Worm (Caenorhabditis elegans) whole organism, young adult: ENCODE data around the gene mif-1.

Experiments used
- B0019.2 ChIP-seq: fragments of 200-800 bp; sonication (Bioruptor generic); conservative IDR thresholded peaks from 2 replicates; pipeline ENCODE4 v1.3.6; 2022; ENCODE audit warnings: missing genetic modification reagents, missing genetic modification characterization, missing compliant biosample characterization
- F23B12.7 ChIP-seq: sonication (generic microtip); optimal IDR thresholded peaks from 2 replicates; lab custom pipeline; 2017; ENCODE audit warnings: missing genetic modification characterization, mild to moderate bottlenecking, missing compliant biosample characterization, antibody characterized with exemption, moderate library complexity; ENCODE audit not compliant: insufficient read depth
- F33H1.4 ChIP-seq: fragments of 200-800 bp; sonication (Bioruptor generic); IDR thresholded peaks from 2 replicates; pipeline ENCODE4 v1.3.6; 2022; ENCODE audit warnings: missing genetic modification reagents, missing genetic modification characterization, missing compliant biosample characterization
- F49E8.2 ChIP-seq: sonication (generic microtip); optimal IDR thresholded peaks from 3 replicates; lab custom pipeline; 2017; ENCODE audit warnings: missing genetic modification characterization, mild to moderate bottlenecking, missing compliant biosample characterization, antibody characterized with exemption, moderate library complexity; ENCODE audit not compliant: insufficient read depth
- F52B5.7 ChIP-seq: sonication (generic microtip); optimal IDR thresholded peaks from 2 replicates; lab custom pipeline; 2016; ENCODE audit warnings: mild to moderate bottlenecking, missing genetic modification characterization, missing compliant biosample characterization
- K12H6.12 ChIP-seq: fragments of 200-800 bp; sonication (Bioruptor generic); optimal IDR thresholded peaks from 2 replicates; lab custom pipeline; 2018; ENCODE audit warnings: mild to moderate bottlenecking, missing genetic modification characterization, missing compliant biosample characterization
- T07F8.4 ChIP-seq: sonication (generic microtip); optimal IDR thresholded peaks from 2 replicates; lab custom pipeline; 2016; ENCODE audit warnings: mild to moderate bottlenecking, missing genetic modification characterization, moderate library complexity, missing compliant biosample characterization
- T26A5.8 ChIP-seq: sonication (generic microtip); optimal IDR thresholded peaks from 2 replicates; lab custom pipeline; 2016; ENCODE audit warnings: missing genetic modification characterization, missing compliant biosample characterization
- Y53F4B.3 ChIP-seq: fragments of 200-800 bp; sonication (Bioruptor generic); IDR thresholded peaks from 2 replicates; pipeline ENCODE4 v1.3.6; 2022; ENCODE audit warnings: missing genetic modification reagents, missing genetic modification characterization, missing compliant biosample characterization
- Y53G8AR.9 ChIP-seq: fragments of 200-800 bp; sonication (Bioruptor generic); conservative IDR thresholded peaks from 2 replicates; pipeline ENCODE4 v1.3.6; 2022; ENCODE audit warnings: missing genetic modification reagents, missing genetic modification characterization, missing compliant biosample characterization
- Y67H2A.10 ChIP-seq: fragments of 200-800 bp; sonication (Bioruptor generic); conservative IDR thresholded peaks from 2 replicates; pipeline ENCODE4 v1.3.6; 2022; ENCODE audit warnings: missing genetic modification reagents, missing genetic modification characterization, missing compliant biosample characterization
- ZK185.1 ChIP-seq: sonication (generic microtip); optimal IDR thresholded peaks from 2 replicates; lab custom pipeline; 2016; ENCODE audit warnings: mild to moderate bottlenecking, missing genetic modification characterization, missing compliant biosample characterization; ENCODE audit not compliant: poor library complexity, severe bottlenecking
- ama-1 ChIP-seq, 3 experiments: fragments of 150-350 bp in 1 of 3; sonication (generic microtip) in 2 of 3; optimal IDR thresholded peaks; 2 replicates each; lab custom pipeline; 2014 to 2018; ENCODE audit warnings: missing biosample characterization in 2 of 3, missing genetic modification characterization in 2 of 3, missing genetic modification reagents in 2 of 3
- aptf-3 ChIP-seq: fragments of 200-800 bp; sonication (Bioruptor generic); IDR thresholded peaks from 2 replicates; pipeline ENCODE4 v1.3.6; 2022; ENCODE audit warnings: missing genetic modification characterization, missing compliant biosample characterization
- attf-3 ChIP-seq: fragments of 200-800 bp; sonication (Bioruptor generic); conservative IDR thresholded peaks from 2 replicates; pipeline ENCODE4 v1.3.6; 2022; ENCODE audit warnings: missing genetic modification reagents, missing genetic modification characterization, missing compliant biosample characterization
- attf-5 ChIP-seq: fragments of 200-800 bp; sonication (Bioruptor generic); optimal IDR thresholded peaks from 2 replicates; lab custom pipeline; 2018; ENCODE audit warnings: mild to moderate bottlenecking, missing genetic modification characterization, missing compliant biosample characterization
- attf-6 ChIP-seq: fragments of 200-800 bp; sonication (Bioruptor generic); IDR thresholded peaks from 2 replicates; pipeline ENCODE4 v1.3.6; 2022; ENCODE audit warnings: missing genetic modification reagents, missing genetic modification characterization, missing compliant biosample characterization
- bed-1 ChIP-seq: fragments of 200-800 bp; sonication (Bioruptor generic); IDR thresholded peaks from 2 replicates; pipeline ENCODE4 v1.3.6; 2022; ENCODE audit warnings: missing genetic modification reagents, missing genetic modification characterization, missing compliant biosample characterization
- ceh-58 ChIP-seq: fragments of 200-800 bp; sonication (Bioruptor generic); IDR thresholded peaks from 2 replicates; pipeline ENCODE4 v1.3.6; 2022; ENCODE audit warnings: missing genetic modification characterization, missing compliant biosample characterization
- dox-1 ChIP-seq: fragments of 200-800 bp; sonication (Bioruptor generic); IDR thresholded peaks from 2 replicates; pipeline ENCODE4 v1.3.6; 2022; ENCODE audit warnings: missing genetic modification reagents, missing genetic modification characterization, missing compliant biosample characterization
- dpff-1 ChIP-seq: sonication (generic microtip); optimal IDR thresholded peaks from 2 replicates; lab custom pipeline; 2017; ENCODE audit warnings: mild to moderate bottlenecking, missing genetic modification characterization, missing compliant biosample characterization
- dpl-1 ChIP-seq: fragments of 150-350 bp; optimal IDR thresholded peaks from 2 replicates; lab custom pipeline; 2014; ENCODE audit warnings: missing biosample characterization, missing genetic modification reagents, missing genetic modification characterization
- efl-1 ChIP-seq: fragments of 150-350 bp; optimal IDR thresholded peaks from 2 replicates; lab custom pipeline; 2014; ENCODE audit warnings: missing biosample characterization, missing genetic modification reagents, missing genetic modification characterization
- ets-4 ChIP-seq: fragments of 200-800 bp; sonication (Bioruptor generic); optimal IDR thresholded peaks from 2 replicates; lab custom pipeline; 2018; ENCODE audit warnings: mild to moderate bottlenecking, missing genetic modification characterization, missing compliant biosample characterization
- gei-17 ChIP-seq: fragments of 200-800 bp; sonication (Bioruptor generic); optimal IDR thresholded peaks from 2 replicates; lab custom pipeline; 2018; ENCODE audit warnings: mild to moderate bottlenecking, missing genetic modification characterization, missing compliant biosample characterization
- hlh-26 ChIP-seq: fragments of 200-800 bp; sonication (Bioruptor generic); conservative IDR thresholded peaks from 2 replicates; pipeline ENCODE4 v1.3.6; 2022; ENCODE audit warnings: missing genetic modification reagents, missing genetic modification characterization, missing compliant biosample characterization
- hmg-1.2 ChIP-seq: fragments of 200-800 bp; sonication (Bioruptor generic); IDR thresholded peaks from 2 replicates; pipeline ENCODE4 v1.3.6; 2022; ENCODE audit warnings: missing genetic modification reagents, missing genetic modification characterization, missing compliant biosample characterization
- lir-1 ChIP-seq: fragments of 200-800 bp; sonication (Bioruptor generic); conservative IDR thresholded peaks from 2 replicates; pipeline ENCODE4 v1.3.6; 2022; ENCODE audit warnings: missing genetic modification reagents, missing genetic modification characterization, missing compliant biosample characterization
- madf-6 ChIP-seq: fragments of 200-800 bp; sonication (Bioruptor generic); IDR thresholded peaks from 2 replicates; pipeline ENCODE4 v1.3.6; 2022; ENCODE audit warnings: missing genetic modification reagents, missing genetic modification characterization, missing compliant biosample characterization
- madf-8 ChIP-seq: fragments of 200-800 bp; sonication (Bioruptor generic); conservative IDR thresholded peaks from 2 replicates; pipeline ENCODE4 v1.3.6; 2022; ENCODE audit warnings: missing genetic modification reagents, missing genetic modification characterization, missing compliant biosample characterization
- mes-4 ChIP-seq: sonication (generic microtip); optimal IDR thresholded peaks from 2 replicates; lab custom pipeline; 2016; ENCODE audit warnings: missing genotype, missing genetic modification characterization, missing compliant biosample characterization
- mxl-1 ChIP-seq: sonication (generic microtip); optimal IDR thresholded peaks from 2 replicates; lab custom pipeline; 2016; ENCODE audit warnings: missing genetic modification characterization, missing compliant biosample characterization
- nhr-120 ChIP-seq: fragments of 200-800 bp; sonication (Bioruptor generic); IDR thresholded peaks from 2 replicates; pipeline ENCODE4 v1.3.6; 2022; ENCODE audit warnings: missing genetic modification characterization, missing compliant biosample characterization
- nhr-27 ChIP-seq: fragments of 200-800 bp; sonication (Bioruptor generic); optimal IDR thresholded peaks from 2 replicates; lab custom pipeline; 2018; ENCODE audit warnings: mild to moderate bottlenecking, missing genetic modification characterization, moderate library complexity, missing compliant biosample characterization
- nhr-80 ChIP-seq: sonication (generic microtip); optimal IDR thresholded peaks from 2 replicates; lab custom pipeline; 2016; ENCODE audit warnings: missing genetic modification characterization, missing compliant biosample characterization
- pbrm-1 ChIP-seq: fragments of 200-800 bp; sonication (Bioruptor generic); IDR thresholded peaks from 2 replicates; pipeline ENCODE4 v1.3.6; 2022; ENCODE audit warnings: missing genetic modification reagents, missing genetic modification characterization, missing compliant biosample characterization
- pha-4 ChIP-seq: fragments of 150-350 bp; sonication (generic microtip); optimal IDR thresholded peaks from 2 replicates; lab custom pipeline; 2014; ENCODE audit warnings: missing biosample characterization, missing genetic modification reagents, missing genetic modification characterization
- rec-8 ChIP-seq, 2 experiments: sonication (generic microtip); optimal IDR thresholded peaks; 2 replicates each; lab custom pipeline; 2016; ENCODE audit warnings: mild to moderate bottlenecking in 2 of 2, missing genetic modification characterization in 2 of 2, missing genetic modification reagents in 2 of 2, missing genotype in 2 of 2, missing biosample characterization in 1 of 2, missing compliant biosample characterization in 1 of 2, moderate library complexity in 1 of 2
- snpc-1.1 ChIP-seq: sonication (generic microtip); optimal IDR thresholded peaks from 2 replicates; lab custom pipeline; 2017; ENCODE audit warnings: missing genetic modification characterization, mild to moderate bottlenecking, missing compliant biosample characterization, antibody characterized with exemption, moderate library complexity, missing genotype, missing genetic modification reagents; ENCODE audit not compliant: insufficient read depth
- snpc-3.4 ChIP-seq: sonication (generic microtip); optimal IDR thresholded peaks from 2 replicates; lab custom pipeline; 2017; ENCODE audit warnings: missing genetic modification characterization, mild to moderate bottlenecking, missing compliant biosample characterization, antibody characterized with exemption, moderate library complexity, missing genotype, missing genetic modification reagents
- snpc-4 ChIP-seq, 5 experiments: fragments of 150-350 bp in 1 of 5; sonication (generic microtip) in 4 of 5; optimal IDR thresholded peaks; 2 replicates each; lab custom pipeline; 2014 to 2018; ENCODE audit warnings: missing genetic modification characterization in 5 of 5, missing biosample characterization in 3 of 5, antibody characterized with exemption in 2 of 5, mild to moderate bottlenecking in 2 of 5, missing compliant biosample characterization in 2 of 5, missing genotype in 2 of 5, moderate library complexity in 2 of 5, missing genetic modification reagents in 1 of 5
- sptf-2 ChIP-seq: fragments of 200-800 bp; sonication (Bioruptor generic); optimal IDR thresholded peaks from 2 replicates; lab custom pipeline; 2018; ENCODE audit warnings: mild to moderate bottlenecking, missing genetic modification characterization, missing compliant biosample characterization
- tbx-9 ChIP-seq: sonication (generic microtip); optimal IDR thresholded peaks from 2 replicates; lab custom pipeline; 2016; ENCODE audit warnings: borderline replicate concordance, missing genetic modification characterization, inconsistent platforms, missing compliant biosample characterization
- ztf-25 ChIP-seq: fragments of 200-800 bp; sonication (Bioruptor generic); IDR thresholded peaks from 2 replicates; pipeline ENCODE4 v1.3.6; 2022; ENCODE audit warnings: missing genetic modification reagents, missing genetic modification characterization, missing compliant biosample characterization
- ztf-3 ChIP-seq: fragments of 200-800 bp; sonication (Bioruptor generic); optimal IDR thresholded peaks from 2 replicates; lab custom pipeline; 2018; ENCODE audit warnings: mild to moderate bottlenecking, missing genetic modification characterization, missing compliant biosample characterization
- ztf-6 ChIP-seq: fragments of 200-800 bp; sonication (Bioruptor generic); IDR thresholded peaks from 2 replicates; pipeline ENCODE4 v1.3.6; 2022; ENCODE audit warnings: missing genetic modification reagents, missing genetic modification characterization, missing compliant biosample characterization

The mif-1 gene

ce11 chrIII:11817865-11818264 lies 30.1 kb upstream of the mif-1 start:
- no peak for TF ChIP-seq T07F8.4 (tag; lab: Kevin White, UChicago)
- TF ChIP-seq hmg-1.2 (GFP tag; lab: Robert Waterston, UW), result peak; percentile 36; the same call in 1 of the 2 replicates
- TF ChIP-seq F33H1.4 (GFP tag; lab: Robert Waterston, UW), result no peak
- no peak for TF ChIP-seq F52B5.7 (tag; lab: Kevin White, UChicago)
- TF ChIP-seq mxl-1 (tag; lab: Kevin White, UChicago), result no peak
- TF ChIP-seq Y67H2A.10 (GFP tag; lab: Robert Waterston, UW), result no peak
- TF ChIP-seq snpc-1.1 (tag; lab: Kevin White, UChicago), result peak; percentile 49
- no peak for TF ChIP-seq F23B12.7 (tag; lab: Kevin White, UChicago)
- no peak for TF ChIP-seq ceh-58 (GFP tag; lab: Robert Waterston, UW)
- TF ChIP-seq mes-4 (tag; lab: Kevin White, UChicago), result no peak
- no peak for TF ChIP-seq rec-8 (tag; optimal IDR thresholded peaks at IDR 0.05; lab: Kevin White, UChicago)
- no peak for TF ChIP-seq attf-3 (GFP tag; lab: Robert Waterston, UW)
- TF ChIP-seq ztf-25 (GFP tag; lab: Robert Waterston, UW), result no peak
- no peak for TF ChIP-seq tbx-9 (tag; lab: Kevin White, UChicago)
- no peak for TF ChIP-seq K12H6.12 (tag; lab: Kevin White, UChicago)
- TF ChIP-seq ztf-6 (GFP tag; lab: Robert Waterston, UW), result no peak
- no peak for TF ChIP-seq madf-8 (GFP tag; lab: Robert Waterston, UW)
- TF ChIP-seq Y53G8AR.9 (GFP tag; lab: Robert Waterston, UW), result no peak
- TF ChIP-seq Y53F4B.3 (GFP tag; lab: Robert Waterston, UW), result no peak
- no peak for TF ChIP-seq dox-1
- no peak for TF ChIP-seq pbrm-1 (GFP tag; lab: Robert Waterston, UW)
- TF ChIP-seq attf-6, result no peak
- TF ChIP-seq snpc-4 (GFP tag; optimal IDR thresholded peaks at IDR 0.05; lab: Kevin White, UChicago), result peak; percentile 26
- TF ChIP-seq snpc-4 (tag; optimal IDR thresholded peaks at IDR 0.05; lab: Kevin White, UChicago), result peak in 2 of 4 experiments; percentile 80
- TF ChIP-seq madf-6 (GFP tag; lab: Robert Waterston, UW), result 0 out of 2 replicates have a peak, but pooled peaks have one; percentile 7
- TF ChIP-seq efl-1, result no peak
- TF ChIP-seq ZK185.1, result no peak
- no peak for TF ChIP-seq attf-5 (GFP tag; lab: Kevin White, UChicago)
- no peak for TF ChIP-seq F49E8.2 (tag; lab: Kevin White, UChicago)
- TF ChIP-seq lir-1, result no peak
- no peak for TF ChIP-seq nhr-27 (tag; lab: Kevin White, UChicago)

- peak; percentile 48 for TF ChIP-seq nhr-80
- TF ChIP-seq sptf-2, result no peak
Observed at ce11 chrIII:11822407-11822806, 25.5 kb upstream of the mif-1 start, which contains the start of gene maa-1. TSS of gene maa-1 (minus strand) at chrIII:11822526.

ce11 chrIII:11823260-11823659 lies 24.7 kb upstream of the mif-1 start, which contains the start of gene C18D11.3:
TSS of gene C18D11.3 (plus strand) at chrIII:11823448.
- no peak for TF ChIP-seq hlh-26
- TF ChIP-seq aptf-3, result no peak
- TF ChIP-seq B0019.2, result 0 out of 2 replicates have a peak, but pooled peaks have one; percentile 46
- TF ChIP-seq ZK185.1, result no peak
- peak; percentile 57 for TF ChIP-seq dpl-1 (GFP tag; lab: Kevin White, UChicago)
- TF ChIP-seq dpff-1, result no peak
- TF ChIP-seq gei-17 (GFP tag; lab: Kevin White, UChicago), result no peak
- TF ChIP-seq snpc-3.4 (tag; lab: Kevin White, UChicago), result no peak
- no peak for TF ChIP-seq nhr-120 (GFP tag; lab: Robert Waterston, UW)
- no peak for TF ChIP-seq T26A5.8 (tag; lab: Kevin White, UChicago)
- no peak for TF ChIP-seq F49E8.2 (tag; lab: Kevin White, UChicago)
- no peak for TF ChIP-seq bed-1
- TF ChIP-seq ama-1 (optimal IDR thresholded peaks at IDR 0.05; lab: Kevin White, UChicago), result no peak
- no peak for TF ChIP-seq ama-1 (GFP tag; optimal IDR thresholded peaks at IDR 0.05; lab: Kevin White, UChicago)
- TF ChIP-seq ztf-3 (GFP tag; lab: Kevin White, UChicago), result no peak
- TF ChIP-seq ets-4 (GFP tag; lab: Kevin White, UChicago), result peak; percentile 27
- peak; percentile 64 for TF ChIP-seq pha-4 (tag; lab: Kevin White, UChicago)
